Fruit fly (Drosophila melanogaster) whole organism, embryonic: ENCODE results near the gene meep.

Source experiments
- CG11093 ChIP-seq: fragments of 200-800 bp; sonication (Bioruptor generic); IDR thresholded peaks from 3 replicates; pipeline ENCODE4 v1.3.6; 2022; ENCODE audit warnings: missing biosample characterization, missing genetic modification characterization
- CG13424 ChIP-seq: fragments of 200-800 bp; sonication (Bioruptor generic); optimal IDR thresholded peaks from 2 replicates; lab custom pipeline; 2019; ENCODE audit warnings: missing biosample characterization, mild to moderate bottlenecking, missing genetic modification characterization, moderate library complexity
- CG14710 ChIP-seq: fragments of 200-800 bp; sonication (Bioruptor generic); optimal IDR thresholded peaks from 3 replicates; lab custom pipeline; 2019; ENCODE audit warnings: missing biosample characterization, mild to moderate bottlenecking, missing genetic modification characterization, moderate library complexity
- CG1602 ChIP-seq: fragments of 200-800 bp; sonication (Bioruptor generic); optimal IDR thresholded peaks from 3 replicates; lab custom pipeline; 2016; ENCODE audit warnings: missing biosample characterization, missing genetic modification characterization
- CG18764 ChIP-seq: fragments of 200-800 bp; sonication (Bioruptor generic); optimal IDR thresholded peaks from 3 replicates; lab custom pipeline; 2016; ENCODE audit warnings: missing biosample characterization, missing genetic modification characterization
- CG2712 ChIP-seq: fragments of 200-800 bp; optimal IDR thresholded peaks from 3 replicates; lab custom pipeline; 2019; ENCODE audit warnings: missing biosample characterization, mild to moderate bottlenecking, missing genetic modification characterization, moderate library complexity
- CG3838 ChIP-seq: fragments of 200-800 bp; sonication (Bioruptor generic); optimal IDR thresholded peaks from 3 replicates; lab custom pipeline; 2016; ENCODE audit warnings: missing biosample characterization, missing genetic modification characterization
- CG3847 ChIP-seq: fragments of 200-800 bp; sonication (Bioruptor generic); IDR thresholded peaks from 2 replicates; pipeline ENCODE4 v1.3.6; 2022; ENCODE audit warnings: missing biosample characterization, missing genetic modification characterization
- CG4404 ChIP-seq: fragments of 200-800 bp; sonication (Bioruptor generic); IDR thresholded peaks from 2 replicates; pipeline ENCODE4 v1.3.6; 2022; ENCODE audit warnings: missing biosample characterization, missing genetic modification characterization
- CG6791 ChIP-seq: fragments of 200-800 bp; sonication (Bioruptor generic); IDR thresholded peaks from 3 replicates; pipeline ENCODE4 v1.3.6; 2022; ENCODE audit warnings: missing biosample characterization, missing genetic modification characterization; ENCODE audit not compliant: partially characterized antibody
- CG7357 ChIP-seq: fragments of 200-800 bp; sonication (Bioruptor generic); IDR thresholded peaks from 3 replicates; pipeline ENCODE4 v1.3.6; 2022; ENCODE audit warnings: missing biosample characterization, missing genetic modification characterization
- CG9215 ChIP-seq: fragments of 200-800 bp; sonication (Bioruptor generic); IDR thresholded peaks from 2 replicates; pipeline ENCODE4 v1.3.6; 2022; ENCODE audit warnings: missing biosample characterization, missing genetic modification characterization
- CG9437 ChIP-seq: fragments of 200-800 bp; sonication (Bioruptor generic); optimal IDR thresholded peaks from 2 replicates; lab custom pipeline; 2018; ENCODE audit warnings: missing biosample characterization, mild to moderate bottlenecking, missing genetic modification characterization
- D ChIP-seq, 2 experiments: fragments of 200-800 bp in 1 of 2; fragments of >200 bp in 1 of 2; sonication (Bioruptor generic) in 1 of 2; optimal IDR thresholded peaks; 2 replicates in 1 of 2; 3 replicates in 1 of 2; lab custom pipeline; 2017; ENCODE audit warnings: mild to moderate bottlenecking in 1 of 2, missing biosample characterization in 1 of 2, missing genetic modification characterization in 1 of 2, missing genetic modification reagents in 1 of 2
- Dip2 ChIP-seq: fragments of 200-800 bp; sonication (Bioruptor generic); IDR thresholded peaks from 2 replicates; pipeline ENCODE4 v1.3.6; 2022; ENCODE audit warnings: missing biosample characterization, missing genetic modification characterization
- Gug ChIP-seq: fragments of 200-800 bp; sonication (Bioruptor generic); IDR thresholded peaks from 4 replicates; pipeline ENCODE4 v1.3.6; 2022; ENCODE audit warnings: missing biosample characterization, missing genetic modification characterization
- HLH3B ChIP-seq: fragments of 200-800 bp; sonication (Bioruptor generic); IDR thresholded peaks from 2 replicates; pipeline ENCODE4 v1.3.6; 2022; ENCODE audit warnings: missing biosample characterization, missing genetic modification characterization
- HmgD ChIP-seq: fragments of 200-800 bp; sonication (Bioruptor generic); optimal IDR thresholded peaks from 3 replicates; lab custom pipeline; 2016; ENCODE audit warnings: missing biosample characterization, missing genetic modification characterization
- HmgZ ChIP-seq: fragments of 200-800 bp; sonication (Bioruptor generic); optimal IDR thresholded peaks from 2 replicates; lab custom pipeline; 2018; ENCODE audit warnings: missing biosample characterization, mild to moderate bottlenecking, missing genetic modification characterization
- Jarid2 ChIP-seq: fragments of 200-800 bp; sonication (Bioruptor generic); optimal IDR thresholded peaks from 3 replicates; lab custom pipeline; 2017; ENCODE audit warnings: mild to moderate bottlenecking, missing biosample characterization, missing genetic modification reagents, missing genetic modification characterization
- MBD-R2 ChIP-seq: fragments of 200-800 bp; sonication (Bioruptor generic); IDR thresholded peaks from 2 replicates; pipeline ENCODE4 v1.3.6; 2022; ENCODE audit warnings: missing biosample characterization, missing genetic modification characterization
- Meics ChIP-seq: fragments of 200-800 bp; sonication (Bioruptor generic); optimal IDR thresholded peaks from 2 replicates; lab custom pipeline; 2017; ENCODE audit warnings: missing biosample characterization, mild to moderate bottlenecking, missing genetic modification characterization
- Oli ChIP-seq: fragments of 200-800 bp; sonication (Bioruptor generic); optimal IDR thresholded peaks from 2 replicates; lab custom pipeline; 2018; ENCODE audit warnings: missing biosample characterization, mild to moderate bottlenecking, missing genetic modification characterization, moderate library complexity
- PHDP ChIP-seq: fragments of 200-800 bp; sonication (Bioruptor generic); optimal IDR thresholded peaks from 3 replicates; lab custom pipeline; 2018; ENCODE audit warnings: missing biosample characterization, mild to moderate bottlenecking, missing genetic modification characterization, moderate library complexity
- bsh ChIP-seq, 2 experiments: fragments of 200-800 bp; sonication (Bioruptor generic); optimal IDR thresholded peaks; 2 replicates each; lab custom pipeline; 2017 to 2018; ENCODE audit warnings: mild to moderate bottlenecking in 2 of 2, missing biosample characterization in 2 of 2, missing genetic modification characterization in 2 of 2, moderate library complexity in 1 of 2
- croc ChIP-seq: fragments of 200-800 bp; sonication (Bioruptor generic); conservative IDR thresholded peaks from 3 replicates; pipeline ENCODE4 v1.3.6; 2022; ENCODE audit warnings: missing biosample characterization, missing genetic modification characterization
- dan ChIP-seq: fragments of 200-800 bp; sonication (Bioruptor generic); IDR thresholded peaks from 2 replicates; pipeline ENCODE4 v1.3.6; 2022; ENCODE audit warnings: missing biosample characterization, missing genetic modification characterization
- dmrt11E ChIP-seq: fragments of 200-800 bp; sonication (Bioruptor generic); optimal IDR thresholded peaks from 3 replicates; lab custom pipeline; 2018; ENCODE audit warnings: missing biosample characterization, mild to moderate bottlenecking, missing genetic modification characterization, moderate library complexity
- ftz-f1 ChIP-seq: fragments of 200-800 bp; sonication (Bioruptor generic); optimal IDR thresholded peaks from 2 replicates; lab custom pipeline; 2016; ENCODE audit warnings: missing biosample characterization, missing genetic modification characterization
- gem ChIP-seq: fragments of 200-800 bp; sonication (Bioruptor generic); optimal IDR thresholded peaks from 2 replicates; lab custom pipeline; 2019; ENCODE audit warnings: missing biosample characterization, mild to moderate bottlenecking, missing genetic modification characterization, moderate library complexity
- hbn ChIP-seq: fragments of 200-800 bp; sonication (Bioruptor generic); IDR thresholded peaks from 2 replicates; pipeline ENCODE4 v1.3.6; 2022; ENCODE audit warnings: missing biosample characterization, missing genetic modification characterization; ENCODE audit not compliant: partially characterized antibody
- kni ChIP-seq: fragments of 200-800 bp; sonication (Bioruptor generic); optimal IDR thresholded peaks from 3 replicates; lab custom pipeline; 2017; ENCODE audit warnings: mild to moderate bottlenecking, missing biosample characterization, missing genetic modification reagents, missing genetic modification characterization
- luna ChIP-seq: fragments of 200-800 bp; sonication (Bioruptor generic); optimal IDR thresholded peaks from 2 replicates; lab custom pipeline; 2016; ENCODE audit warnings: missing biosample characterization, missing genetic modification characterization
- pb ChIP-seq: fragments of 200-800 bp; sonication (Bioruptor generic); optimal IDR thresholded peaks from 3 replicates; lab custom pipeline; 2016; ENCODE audit warnings: missing biosample characterization, missing genetic modification characterization
- phol ChIP-seq: fragments of 200-800 bp; sonication (Bioruptor generic); optimal IDR thresholded peaks from 3 replicates; lab custom pipeline; 2018; ENCODE audit warnings: missing biosample characterization, mild to moderate bottlenecking, missing genetic modification characterization, moderate library complexity
- pita ChIP-seq: fragments of 200-800 bp; sonication (Bioruptor generic); optimal IDR thresholded peaks from 2 replicates; lab custom pipeline; 2017; ENCODE audit warnings: missing biosample characterization, mild to moderate bottlenecking, missing genetic modification characterization
- pzg ChIP-seq: fragments of 200-800 bp; sonication (Bioruptor generic); optimal IDR thresholded peaks from 3 replicates; lab custom pipeline; 2018; ENCODE audit warnings: missing biosample characterization, mild to moderate bottlenecking, missing genetic modification characterization, moderate library complexity
- ranshi ChIP-seq: fragments of 200-800 bp; sonication (Bioruptor generic); IDR thresholded peaks from 2 replicates; pipeline ENCODE4 v1.3.6; 2022; ENCODE audit warnings: missing biosample characterization, missing genetic modification characterization
- sens ChIP-seq: fragments of 200-800 bp; sonication (Bioruptor generic); peaks from one replicate; lab custom pipeline; 2016; ENCODE audit warnings: missing biosample characterization, missing genetic modification characterization
- sr ChIP-seq: fragments of 200-800 bp; sonication (Bioruptor generic); IDR thresholded peaks from 3 replicates; pipeline ENCODE4 v1.3.6; 2022; ENCODE audit warnings: missing biosample characterization, missing genetic modification characterization
- stwl ChIP-seq: fragments of 200-800 bp; sonication (Bioruptor generic); optimal IDR thresholded peaks from 3 replicates; lab custom pipeline; 2018; ENCODE audit warnings: missing biosample characterization, mild to moderate bottlenecking, missing genetic modification characterization, moderate library complexity
- sug ChIP-seq: fragments of 200-800 bp; optimal IDR thresholded peaks from 2 replicates; lab custom pipeline; 2019; ENCODE audit warnings: missing biosample characterization, mild to moderate bottlenecking, missing genetic modification characterization, moderate library complexity
- tap ChIP-seq: fragments of 200-800 bp; optimal IDR thresholded peaks from 3 replicates; lab custom pipeline; 2019; ENCODE audit warnings: missing biosample characterization, mild to moderate bottlenecking, missing genetic modification characterization, moderate library complexity
- trem ChIP-seq: fragments of 200-800 bp; optimal IDR thresholded peaks from 3 replicates; lab custom pipeline; 2019; ENCODE audit warnings: missing biosample characterization, mild to moderate bottlenecking, missing genetic modification characterization, moderate library complexity
- vvl ChIP-seq: fragments of 200-800 bp; sonication (Bioruptor generic); IDR thresholded peaks from 2 replicates; pipeline ENCODE4 v1.3.6; 2022; ENCODE audit warnings: missing biosample characterization, missing genetic modification characterization
- yki ChIP-seq: fragments of >200 bp; optimal IDR thresholded peaks from 3 replicates; lab custom pipeline; 2018
- zfh1 ChIP-seq: fragments of 200-800 bp; sonication (Bioruptor generic); IDR thresholded peaks from 3 replicates; pipeline ENCODE4 v1.3.6; 2022; ENCODE audit warnings: missing biosample characterization, missing genetic modification characterization

Gene meep

dm6 chr3L:1168445-1168844 is 34.4 kb downstream of the meep start (continued):
- TF ChIP-seq sr (GFP tag; lab: Robert Waterston, UW) (no peak), Jarid2 (GFP tag; lab: Kevin White, UChicago) (no peak), CG13424 (no peak), vvl (GFP tag; lab: Robert Waterston, UW) (no peak), HLH3B (GFP tag; lab: Robert Waterston, UW) (no peak), MBD-R2 (GFP tag; lab: Robert Waterston, UW) (no peak)

DNA sequence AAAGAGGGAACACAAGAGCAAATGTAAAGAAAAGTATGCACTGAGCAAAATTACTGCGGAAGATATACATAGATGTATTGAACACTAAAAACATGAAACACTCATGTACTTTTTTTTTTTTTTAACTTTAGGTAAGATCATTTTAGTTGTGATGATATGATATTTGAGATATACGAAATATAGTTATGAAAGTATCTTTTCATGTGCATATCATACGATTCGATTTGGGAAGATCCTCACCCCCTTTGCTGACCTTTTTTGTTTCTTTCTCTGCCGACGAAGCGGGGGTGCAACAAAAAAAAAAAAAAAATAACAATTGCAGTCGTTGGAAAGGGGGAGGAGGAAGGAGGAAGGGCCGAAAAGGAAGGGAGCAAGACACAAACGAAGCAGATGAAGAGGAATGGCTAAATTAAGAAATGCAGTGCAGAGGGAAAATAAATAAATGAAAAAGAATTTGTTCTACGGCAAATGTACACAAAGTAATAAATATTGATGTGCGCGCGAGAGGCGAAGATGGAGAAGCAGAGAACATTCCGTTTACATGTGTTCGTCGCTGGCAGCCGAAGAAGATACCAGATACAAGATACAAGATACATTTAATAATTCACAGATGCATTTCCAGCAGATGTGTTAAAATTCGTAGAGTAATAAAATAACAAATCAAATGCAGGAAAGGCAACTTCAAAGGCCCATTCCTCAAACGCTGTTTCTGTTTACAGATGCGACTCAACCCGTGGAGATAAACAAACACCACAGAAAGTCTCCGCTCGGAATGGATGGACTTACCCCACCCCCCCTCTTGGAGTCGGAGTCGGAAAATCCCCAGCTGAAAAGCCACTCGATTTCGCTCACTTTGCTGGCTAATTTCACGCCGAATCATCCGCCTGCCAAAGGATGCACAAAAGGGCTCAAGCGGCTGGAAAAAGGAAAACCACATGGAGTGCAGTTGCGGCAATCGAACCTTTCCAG is 35.6 kb downstream of the meep start:
- TF ChIP-seq Dip2 (GFP tag; lab: Robert Waterston, UW) (no peak), tap (no peak), sens (GFP tag; lab: Kevin White, UChicago) (peak; percentile 96), dan (GFP tag; lab: Robert Waterston, UW) (peak; percentile 73), D (optimal IDR thresholded peaks at IDR 0.05; lab: Kevin White, UChicago) (no peak), D (GFP tag; optimal IDR thresholded peaks at IDR 0.05; lab: Kevin White, UChicago) (peak; percentile 37), CG7357 (GFP tag; lab: Robert Waterston, UW) (no peak), bsh (GFP tag; optimal IDR thresholded peaks at IDR 0.05; lab: Kevin White, UChicago) (peak in 1 of 2 experiments; percentile 52), luna (GFP tag; lab: Kevin White, UChicago) (no peak), CG3838 (no peak), CG1602 (GFP tag; lab: Kevin White, UChicago) (peak; percentile 6), yki (no peak), CG14710 (peak; percentile 46), hbn (GFP tag; lab: Robert Waterston, UW) (no peak), CG9215 (GFP tag; lab: Robert Waterston, UW) (no peak), PHDP (tag; lab: Kevin White, UChicago) (no peak), Gug (GFP tag; lab: Robert Waterston, UW) (no peak), ftz-f1 (GFP tag; lab: Kevin White, UChicago) (no peak), phol (tag; lab: Kevin White, UChicago) (peak; percentile 48), Oli (tag; lab: Kevin White, UChicago) (no peak), HmgZ (tag; lab: Kevin White, UChicago) (no peak), croc (GFP tag; lab: Robert Waterston, UW) (peak; percentile 65), kni (peak; percentile 45), gem (tag; lab: Kevin White, UChicago) (peak; percentile 63), HmgD (GFP tag; lab: Kevin White, UChicago) (no peak), Meics (GFP tag; lab: Kevin White, UChicago) (no peak), CG3847 (no peak), CG2712 (tag; lab: Kevin White, UChicago) (peak; percentile 72), zfh1 (GFP tag; lab: Robert Waterston, UW) (peak; percentile 73), ranshi (GFP tag; lab: Robert Waterston, UW) (0 out of 2 replicates have a peak, but pooled peaks have one; percentile 28), trem (tag; lab: Kevin White, UChicago) (peak; percentile 25), dmrt11E (tag; lab: Kevin White, UChicago) (peak; percentile 64), CG4404 (peak; percentile 35; the same call in 1 of the 2 replicates), CG11093 (GFP tag; lab: Robert Waterston, UW) (peak; percentile 39; the same call in 1 of the 3 replicates), CG9437 (GFP tag; lab: Kevin White, UChicago) (no peak), sug (tag; lab: Kevin White, UChicago) (no peak), CG6791 (GFP tag; lab: Robert Waterston, UW) (no peak), pzg (GFP tag; lab: Kevin White, UChicago) (no peak), CG18764 (GFP tag; lab: Kevin White, UChicago) (no peak), pita (no peak), pb (no peak), stwl (peak; percentile 2)
